Worm (Caenorhabditis elegans) whole organism, late embryonic: ENCODE data around the gene glr-4.

ENCODE experiments used
- K09A11.1 ChIP-seq: sonication (generic microtip); optimal IDR thresholded peaks from 2 replicates; lab custom pipeline; 2017; ENCODE audit warnings: antibody characterized with exemption, mild to moderate bottlenecking, missing genetic modification characterization, missing compliant biosample characterization; ENCODE audit not compliant: insufficient read depth
- ama-1 ChIP-seq: fragments of 150-350 bp; optimal IDR thresholded peaks from 2 replicates; lab custom pipeline; 2014
- ceh-14 ChIP-seq: sonication (generic microtip); optimal IDR thresholded peaks from 2 replicates; lab custom pipeline; 2016; ENCODE audit warnings: missing genotype, missing genetic modification characterization, missing compliant biosample characterization
- ceh-22 ChIP-seq: sonication (generic microtip); optimal IDR thresholded peaks from 2 replicates; lab custom pipeline; 2017; ENCODE audit warnings: missing biosample characterization, missing genetic modification characterization
- ceh-24 ChIP-seq: sonication (generic microtip); optimal IDR thresholded peaks from 2 replicates; lab custom pipeline; 2016; ENCODE audit warnings: mild to moderate bottlenecking, missing genetic modification characterization, missing compliant biosample characterization
- ceh-30 ChIP-seq: fragments of 150-350 bp; optimal IDR thresholded peaks from 2 replicates; lab custom pipeline; 2014; ENCODE audit warnings: missing biosample characterization, missing genetic modification characterization
- ceh-31 ChIP-seq: sonication (generic microtip); optimal IDR thresholded peaks from 2 replicates; lab custom pipeline; 2016; ENCODE audit warnings: missing genetic modification characterization, missing compliant biosample characterization
- ceh-45 ChIP-seq: fragments of 200-800 bp; sonication (Bioruptor generic); IDR thresholded peaks from 2 replicates; pipeline ENCODE4 v1.3.6; 2022; ENCODE audit warnings: missing genetic modification reagents, missing genetic modification characterization, missing compliant biosample characterization
- ceh-9 ChIP-seq: sonication (generic microtip); optimal IDR thresholded peaks from 2 replicates; lab custom pipeline; 2016; ENCODE audit warnings: mild to moderate bottlenecking, missing genetic modification characterization, inconsistent platforms, missing compliant biosample characterization
- che-1 ChIP-seq: sonication (generic microtip); optimal IDR thresholded peaks from 2 replicates; lab custom pipeline; 2016; ENCODE audit warnings: mild to moderate bottlenecking, missing genetic modification characterization, missing compliant biosample characterization
- elt-2 ChIP-seq: sonication (generic microtip); optimal IDR thresholded peaks from 2 replicates; lab custom pipeline; 2016; ENCODE audit warnings: missing genetic modification reagents, missing genetic modification characterization, missing compliant biosample characterization
- ets-4 ChIP-seq: sonication (generic microtip); optimal IDR thresholded peaks from 2 replicates; lab custom pipeline; 2016; ENCODE audit warnings: missing genetic modification characterization, missing compliant biosample characterization
- gmeb-2 ChIP-seq: sonication (generic microtip); optimal IDR thresholded peaks from 2 replicates; lab custom pipeline; 2016; ENCODE audit warnings: missing genetic modification characterization, inconsistent platforms, missing compliant biosample characterization
- hlh-13 ChIP-seq: fragments of 200-800 bp; sonication (Bioruptor generic); optimal IDR thresholded peaks from 2 replicates; lab custom pipeline; 2018; ENCODE audit warnings: mild to moderate bottlenecking, missing genetic modification characterization, missing compliant biosample characterization
- hlh-15 ChIP-seq: sonication (generic microtip); optimal IDR thresholded peaks from 2 replicates; lab custom pipeline; 2016; ENCODE audit warnings: missing genetic modification characterization, missing compliant biosample characterization
- hlh-6 ChIP-seq: sonication (generic microtip); optimal IDR thresholded peaks from 2 replicates; lab custom pipeline; 2016; ENCODE audit warnings: missing genotype, missing genetic modification characterization, missing compliant biosample characterization
- lim-6 ChIP-seq: sonication (generic microtip); optimal IDR thresholded peaks from 2 replicates; lab custom pipeline; 2016; ENCODE audit warnings: missing genetic modification characterization, missing compliant biosample characterization
- madf-2 ChIP-seq: sonication (generic microtip); optimal IDR thresholded peaks from 2 replicates; lab custom pipeline; 2017; ENCODE audit warnings: missing genetic modification characterization, missing compliant biosample characterization
- nfya-1 ChIP-seq: sonication (generic microtip); optimal IDR thresholded peaks from 2 replicates; lab custom pipeline; 2017; ENCODE audit warnings: missing genetic modification characterization, mild to moderate bottlenecking, missing compliant biosample characterization, antibody characterized with exemption, moderate library complexity
- nhr-11 ChIP-seq: fragments of 150-350 bp; optimal IDR thresholded peaks from 2 replicates; lab custom pipeline; 2014; ENCODE audit warnings: missing biosample characterization, missing genetic modification characterization
- nhr-232 ChIP-seq: sonication (generic microtip); optimal IDR thresholded peaks from 2 replicates; lab custom pipeline; 2016; ENCODE audit warnings: missing genetic modification characterization, missing compliant biosample characterization
- pag-3 ChIP-seq: sonication (generic microtip); optimal IDR thresholded peaks from 2 replicates; lab custom pipeline; 2016; ENCODE audit warnings: missing compliant biosample characterization, missing genetic modification characterization, borderline replicate concordance
- pat-9 ChIP-seq: fragments of 200-800 bp; sonication (Bioruptor generic); optimal IDR thresholded peaks from 2 replicates; lab custom pipeline; 2018; ENCODE audit warnings: mild to moderate bottlenecking, missing genetic modification characterization, moderate library complexity, missing compliant biosample characterization
- pha-2 ChIP-seq: sonication (generic microtip); optimal IDR thresholded peaks from 2 replicates; lab custom pipeline; 2017; ENCODE audit warnings: mild to moderate bottlenecking, missing genetic modification characterization, missing compliant biosample characterization
- pha-4 ChIP-seq: fragments of 150-350 bp; optimal IDR thresholded peaks from 2 replicates; lab custom pipeline; 2018; ENCODE audit warnings: missing biosample characterization, missing genetic modification reagents, missing genetic modification characterization
- pqm-1 ChIP-seq: sonication (generic microtip); optimal IDR thresholded peaks from 2 replicates; lab custom pipeline; 2016; ENCODE audit warnings: missing genetic modification characterization, missing compliant biosample characterization
- pros-1 ChIP-seq: fragments of 150-350 bp; optimal IDR thresholded peaks from 2 replicates; lab custom pipeline; 2014; ENCODE audit warnings: missing biosample characterization, missing genetic modification reagents, missing genetic modification characterization
- rnt-1 ChIP-seq: sonication (generic microtip); optimal IDR thresholded peaks from 2 replicates; lab custom pipeline; 2016; ENCODE audit warnings: missing genetic modification characterization, missing compliant biosample characterization
- tbx-7 ChIP-seq: sonication (generic microtip); optimal IDR thresholded peaks from 2 replicates; lab custom pipeline; 2016; ENCODE audit warnings: missing genotype, missing genetic modification characterization, missing compliant biosample characterization
- ttx-3 ChIP-seq: sonication (generic microtip); optimal IDR thresholded peaks from 2 replicates; lab custom pipeline; 2016; ENCODE audit warnings: missing genetic modification reagents, missing genetic modification characterization, missing compliant biosample characterization
- unc-42 ChIP-seq: sonication (generic microtip); optimal IDR thresholded peaks from 2 replicates; lab custom pipeline; 2016; ENCODE audit warnings: missing genotype, missing genetic modification characterization, missing compliant biosample characterization
- unc-86 ChIP-seq: sonication (generic microtip); optimal IDR thresholded peaks from 2 replicates; lab custom pipeline; 2016; ENCODE audit warnings: missing genetic modification characterization, missing compliant biosample characterization
- zip-5 ChIP-seq: sonication (generic microtip); optimal IDR thresholded peaks from 2 replicates; lab custom pipeline; 2016; ENCODE audit warnings: missing genetic modification characterization, missing compliant biosample characterization

Gene glr-4

DNA sequence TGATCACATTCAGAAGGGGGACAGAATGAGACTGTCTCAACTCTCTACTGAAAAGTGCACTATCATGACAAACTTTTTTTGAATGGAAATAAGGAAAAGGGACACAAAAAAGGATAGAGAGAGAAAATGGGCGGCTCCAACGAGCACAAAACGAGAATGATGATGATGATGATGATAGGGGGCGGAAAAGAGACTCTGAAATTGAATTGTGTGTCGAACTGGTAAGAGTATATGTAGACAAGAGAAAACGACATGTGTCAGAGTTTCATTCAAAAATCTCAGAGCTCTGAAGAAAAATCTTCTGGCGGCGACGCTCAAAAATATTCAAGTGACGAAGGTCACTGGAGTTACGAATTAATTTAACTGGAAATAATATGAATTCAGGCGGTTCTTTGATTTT, 1.2 kb upstream of the glr-4 start:
- TF ChIP-seq hlh-13 (no peak), unc-42 (tag; lab: Kevin White, UChicago) (peak; percentile 82)

DNA sequence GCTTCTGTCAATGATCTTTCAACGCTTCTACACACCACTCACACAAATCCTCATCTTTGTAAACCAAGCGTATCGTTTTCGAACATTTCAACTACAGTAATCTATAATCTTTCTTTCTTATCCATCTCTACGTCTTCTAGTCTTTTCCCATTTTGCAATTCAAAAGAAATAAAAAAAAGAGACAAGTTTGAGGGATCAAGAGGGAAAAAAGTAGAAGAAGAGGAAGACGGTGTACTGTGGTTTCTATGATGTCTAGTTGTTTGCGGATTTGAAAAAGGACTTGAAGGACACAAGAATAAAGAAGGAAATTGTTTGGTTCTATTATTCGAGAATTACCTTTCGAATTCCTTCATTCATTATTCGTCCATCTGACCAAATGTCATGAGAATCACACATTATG, 1.6 kb downstream of the glr-4 start:
- TF ChIP-seq ceh-30 (no peak), pqm-1 (tag; lab: Kevin White, UChicago) (no peak), unc-86 (tag; lab: Kevin White, UChicago) (no peak), ceh-45 (GFP tag; lab: Robert Waterston, UW) (no peak), nhr-232 (tag; lab: Kevin White, UChicago) (no peak)

DNA sequence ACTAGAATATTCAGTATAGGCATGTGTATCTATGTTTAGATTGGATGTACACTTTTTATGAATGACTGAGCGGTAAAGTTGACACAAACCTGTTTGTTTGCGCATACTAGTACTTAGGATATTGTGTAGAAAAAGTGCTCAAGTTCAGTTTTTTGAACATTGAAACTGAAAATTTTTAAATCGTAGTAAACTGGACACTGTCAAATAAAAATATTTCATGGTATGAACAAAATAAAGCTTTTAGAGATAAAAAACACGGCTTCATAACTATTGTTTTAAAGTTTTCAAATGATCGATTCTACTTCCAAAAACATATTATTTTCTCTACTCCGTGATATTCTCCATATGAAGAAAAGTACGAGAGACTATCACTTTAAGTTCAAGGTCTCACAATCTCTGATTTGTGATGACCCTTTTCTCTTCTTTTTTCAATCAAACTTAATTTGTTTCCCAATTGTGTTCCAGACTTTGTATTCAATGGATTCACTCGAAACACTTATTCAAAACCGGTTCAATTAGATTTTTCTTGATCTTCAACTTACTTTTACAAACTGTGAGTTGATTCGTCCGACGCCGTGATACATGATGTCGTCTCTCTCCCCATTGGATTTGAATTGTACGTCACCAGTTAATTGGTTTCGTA, 2.6 kb downstream of the glr-4 start:
- TF ChIP-seq ets-4 (tag; lab: Kevin White, UChicago) (no peak), rnt-1 (no peak), lim-6 (tag; lab: Kevin White, UChicago) (no peak), ama-1 (lab: Kevin White, UChicago) (no peak), madf-2 (tag; lab: Kevin White, UChicago) (no peak), hlh-13 (no peak), pha-2 (tag; lab: Kevin White, UChicago) (no peak), pag-3 (tag; lab: Kevin White, UChicago) (no peak), hlh-15 (no peak), hlh-6 (tag; lab: Kevin White, UChicago) (no peak), pros-1 (no peak), ttx-3 (tag; lab: Kevin White, UChicago) (no peak), K09A11.1 (tag; lab: Kevin White, UChicago) (no peak), pat-9 (no peak), zip-5 (tag; lab: Kevin White, UChicago) (no peak), gmeb-2 (tag; lab: Kevin White, UChicago) (no peak)

DNA sequence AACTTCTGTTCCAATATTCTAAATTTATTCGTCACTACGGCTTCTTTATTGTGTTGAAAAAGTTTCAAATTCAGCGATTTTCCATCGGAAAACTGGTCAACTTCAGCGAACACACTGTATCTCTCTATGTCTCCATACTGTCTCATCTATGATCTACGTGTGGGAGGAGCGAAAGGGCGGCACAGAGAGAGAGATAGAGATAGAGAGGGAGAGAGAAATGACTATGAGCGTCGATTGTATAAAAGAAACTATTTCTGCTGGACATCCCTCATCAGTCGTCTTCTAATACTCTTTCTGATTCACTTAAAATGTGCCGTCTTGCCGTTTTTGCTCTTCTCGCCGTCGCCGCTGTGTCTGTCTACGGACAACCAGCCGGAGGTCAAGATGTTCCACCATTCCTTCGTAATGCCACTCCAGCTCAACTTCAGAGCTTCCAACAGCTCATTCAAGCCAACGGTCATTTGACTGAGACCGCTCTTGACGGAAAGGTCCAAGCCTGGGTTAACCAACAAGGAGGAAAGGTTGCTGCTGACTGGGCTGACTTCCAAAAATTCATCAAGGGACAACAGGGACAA, 3.7 kb downstream of the glr-4 start, which contains the start of gene srlf-1:
TSS of gene srlf-1 (plus strand) at position 268 of the 575 bp plus-strand sequence.
- TF ChIP-seq nfya-1 (tag; lab: Kevin White, UChicago) = no peak
- no peak for TF ChIP-seq ceh-31 (tag; lab: Kevin White, UChicago)
- TF ChIP-seq unc-42 (tag; lab: Kevin White, UChicago) = no peak
- TF ChIP-seq ceh-22 (tag; lab: Kevin White, UChicago) = no peak

DNA sequence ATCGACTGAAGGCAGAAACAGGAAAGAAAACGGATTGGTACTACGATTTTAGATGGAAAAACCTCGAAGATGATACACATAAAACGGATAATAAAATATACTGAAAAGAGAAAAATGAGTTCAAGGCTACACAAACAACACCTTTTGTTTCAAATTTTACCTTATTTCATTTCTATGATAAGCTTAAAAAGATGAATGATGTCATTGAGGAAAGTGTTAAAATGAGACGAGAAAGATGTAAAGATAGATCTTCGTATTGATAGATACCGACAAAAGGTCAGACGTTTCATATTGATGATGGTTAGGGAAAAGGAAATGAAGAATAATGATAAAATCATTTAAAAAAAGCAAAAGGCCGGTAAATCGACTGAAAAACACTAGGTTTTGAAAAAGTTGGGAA, 4.5 kb downstream of the glr-4 start:
- TF ChIP-seq tbx-7 (tag; lab: Kevin White, UChicago) (no peak), nhr-11 (tag; lab: Kevin White, UChicago) (no peak), ceh-9 (no peak), pha-4 (tag; lab: Kevin White, UChicago) (no peak), ama-1 (lab: Kevin White, UChicago) (no peak), pha-2 (tag; lab: Kevin White, UChicago) (no peak), elt-2 (no peak), ceh-14 (no peak), che-1 (tag; lab: Kevin White, UChicago) (no peak), ceh-24 (no peak)
